Worm (Caenorhabditis elegans) whole organism, L4/young adult: Measurements from ENCODE around the gene F13B6.2.

ENCODE experiments used
- W03F9.2 ChIP-seq: fragments of 150-350 bp; optimal IDR thresholded peaks from 2 replicates; lab custom pipeline; 2014; ENCODE audit warnings: missing biosample characterization, missing genetic modification characterization
- dao-5 ChIP-seq: sonication (generic microtip); optimal IDR thresholded peaks from 2 replicates; lab custom pipeline; 2016; ENCODE audit warnings: missing genotype, missing genetic modification characterization, moderate library complexity, missing compliant biosample characterization
- him-1 ChIP-seq: sonication (generic microtip); optimal IDR thresholded peaks from 2 replicates; lab custom pipeline; 2016; ENCODE audit warnings: missing genotype, missing genetic modification reagents, missing genetic modification characterization, missing compliant biosample characterization

- TF ChIP-seq W03F9.2 (tag; lab: Kevin White, UChicago) (no peak), dao-5 (tag; lab: Kevin White, UChicago) (peak; percentile 12), him-1 (no peak)
These were observed 27.7 kb upstream of the F13B6.2 start, which contains the start of the genes his-60 and his-59 for ce11 chrIV:7487554-7488456.
